Fruit fly (Drosophila melanogaster): ENCODE measurements around the gene CG7246.

DNA sequence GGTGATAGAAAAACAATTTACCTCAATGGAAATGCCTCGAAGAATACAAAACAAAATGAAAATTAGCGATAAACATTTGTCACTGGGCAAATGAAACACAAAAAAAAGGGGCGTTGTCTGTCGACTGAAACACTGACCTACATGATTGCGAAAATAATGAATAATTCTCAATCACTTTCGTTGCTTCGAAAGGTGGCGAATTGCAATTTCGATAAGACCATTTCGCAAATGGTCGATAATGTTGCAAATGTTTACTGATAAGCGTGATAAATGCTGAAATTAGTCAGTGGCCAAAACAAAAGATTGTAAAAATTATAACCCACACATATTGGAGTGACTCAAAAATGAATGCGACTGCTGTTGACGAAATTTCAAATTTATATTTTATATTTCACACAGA, 44.7 kb downstream of the CG7246 start:
- no peak for TF ChIP-seq CTCF (optimal IDR thresholded peaks at IDR 0.05)
- TF ChIP-seq CG8478 (optimal IDR thresholded peaks at IDR 0.05): no peak
